Fruit fly (Drosophila melanogaster) whole organism, wandering third instar larva: Measurements from ENCODE around the gene betaggt-I.

ENCODE experiments used
- Dif ChIP-seq: fragments of 200-275, 200-300 bp; sonication (Bioruptor generic); optimal IDR thresholded peaks from 2 replicates; lab custom pipeline; 2018; ENCODE audit warnings: missing biosample characterization, missing genetic modification characterization; ENCODE audit not compliant: partially characterized antibody
- N ChIP-seq: fragments of >200 bp; optimal IDR thresholded peaks from 2 replicates; lab custom pipeline; 2018; ENCODE audit warnings: missing biosample characterization, missing external identifiers, missing genetic modification characterization
- Vsx2 ChIP-seq: fragments of 200-300, 225-300 bp; sonication (Bioruptor generic); optimal IDR thresholded peaks from 2 replicates; lab custom pipeline; 2018; ENCODE audit warnings: missing biosample characterization, missing genetic modification characterization; ENCODE audit not compliant: partially characterized antibody
- ey ChIP-seq: fragments of 200-800 bp; sonication (Bioruptor generic); optimal IDR thresholded peaks from 2 replicates; lab custom pipeline; 2016; ENCODE audit warnings: missing biosample characterization, missing genetic modification characterization
- sv ChIP-seq: fragments of 200-800 bp; sonication (Bioruptor generic); optimal IDR thresholded peaks from 3 replicates; lab custom pipeline; 2016; ENCODE audit warnings: missing biosample characterization, missing genetic modification characterization
- usp ChIP-seq: fragments of >200 bp; optimal IDR thresholded peaks from 2 replicates; lab custom pipeline; 2017; ENCODE audit warnings: missing biosample characterization, missing genetic modification characterization

Gene betaggt-I

dm6 chr2L:4997401-4998259, 52.3 kb downstream of the betaggt-I start (continued):
- TF ChIP-seq Vsx2 (GFP tag; lab: Kevin White, UChicago) (peak; percentile 69), sv (GFP tag; lab: Kevin White, UChicago) (peak; percentile 98), Dif (GFP tag; lab: Kevin White, UChicago) (peak; percentile 94), ey (GFP tag; lab: Kevin White, UChicago) (peak; percentile 99), usp (GFP tag; lab: Kevin White, UChicago) (no peak), N (GFP tag; lab: Kevin White, UChicago) (peak; percentile 88)
